Worm (Caenorhabditis elegans) whole organism, L4 larva: ENCODE data around the gene F29B9.1.

Source experiments
- arid-1 ChIP-seq: fragments of 200-800 bp; sonication (Bioruptor generic); conservative IDR thresholded peaks from 2 replicates; pipeline ENCODE4 v1.3.6; 2022; ENCODE audit warnings: missing genetic modification reagents, missing genetic modification characterization, missing compliant biosample characterization
- dmd-6 ChIP-seq: fragments of 200-800 bp; sonication (Bioruptor generic); IDR thresholded peaks from 2 replicates; pipeline ENCODE4 v1.3.6; 2022; ENCODE audit warnings: missing genetic modification reagents, missing genetic modification characterization, missing compliant biosample characterization
- mdl-1 ChIP-seq, 2 experiments: fragments of 150-350 bp in 1 of 2; sonication (generic microtip) in 1 of 2; optimal IDR thresholded peaks; 2 replicates each; lab custom pipeline; 2014 to 2017; ENCODE audit warnings: missing biosample characterization in 2 of 2, missing genetic modification characterization in 2 of 2
- nhr-237 ChIP-seq: sonication (generic microtip); optimal IDR thresholded peaks from 2 replicates; lab custom pipeline; 2017; ENCODE audit warnings: missing biosample characterization, missing genetic modification characterization

DNA sequence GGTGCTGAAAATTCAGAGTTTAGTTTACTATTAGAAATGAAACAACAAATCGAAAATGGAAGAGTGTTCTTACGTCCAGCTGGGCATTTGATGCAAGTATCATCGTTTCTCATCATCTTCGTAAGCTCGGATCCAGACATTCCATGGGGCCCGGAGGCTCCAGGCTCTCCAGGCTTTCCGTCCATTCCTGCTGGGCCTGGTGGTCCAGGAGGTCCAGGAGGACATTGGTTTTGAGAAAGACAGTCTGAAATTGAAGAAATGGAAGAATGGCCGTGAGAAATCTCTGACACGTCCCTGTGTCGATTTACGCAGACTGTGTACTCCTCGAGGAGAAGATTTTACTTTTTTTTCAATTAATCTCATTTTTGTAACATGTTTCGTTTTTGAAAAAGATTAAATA is 8.8 kb upstream of the F29B9.1 start:
- no peak for TF ChIP-seq nhr-237 (tag; lab: Kevin White, UChicago)
- TF ChIP-seq dmd-6 (GFP tag; lab: Robert Waterston, UW): no peak
- TF ChIP-seq mdl-1 (tag; optimal IDR thresholded peaks at IDR 0.05; lab: Kevin White, UChicago): no peak
- no peak for TF ChIP-seq arid-1 (GFP tag; lab: Robert Waterston, UW)
